Fruit fly (Drosophila melanogaster): ENCODE results near the gene CG15482.

CG15482 gene

DNA sequence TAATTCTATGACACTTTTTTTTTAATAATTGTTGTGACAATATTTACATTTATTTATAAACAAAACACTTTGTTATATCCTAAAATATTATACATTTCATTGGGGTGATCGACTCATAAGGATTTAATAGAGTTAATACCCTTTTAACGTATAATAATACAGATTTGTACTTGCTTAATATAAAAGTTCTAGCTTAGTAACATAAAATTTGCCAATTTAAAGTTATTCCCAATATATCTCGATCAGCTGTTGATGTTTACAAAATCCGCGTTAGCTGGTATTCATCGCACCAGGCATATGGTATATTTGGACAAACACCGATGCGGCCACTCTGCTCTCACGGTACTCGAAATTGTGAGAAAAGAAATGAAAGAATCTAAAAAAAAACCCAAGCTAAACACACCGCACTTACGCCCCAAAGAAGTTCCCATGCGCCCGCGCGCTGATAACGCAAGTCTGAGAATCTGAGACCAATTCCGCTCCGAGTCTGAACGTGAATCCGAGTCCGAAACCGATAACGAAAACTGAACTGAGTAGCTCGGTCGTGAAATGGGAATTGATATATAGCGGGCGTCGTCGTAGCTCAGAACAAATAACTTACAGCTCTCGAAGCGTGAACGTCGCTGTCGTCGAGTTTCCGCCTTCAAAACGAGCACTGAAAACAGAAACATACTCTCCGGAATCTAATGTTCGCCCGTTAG is 8.0 kb downstream of the CG15482 start, which contains the start of gene Pect (continued):
- TF ChIP-seq CkIIα-i1 (GFP tag; IDR thresholded peaks at IDR 0.05) (no peak), Dfd (GFP tag; optimal IDR thresholded peaks at IDR 0.05) (no peak), Hmx (GFP tag; optimal IDR thresholded peaks at IDR 0.05) (no peak), CG4424 (GFP tag; optimal IDR thresholded peaks at IDR 0.05) (no peak), gem (tag; optimal IDR thresholded peaks at IDR 0.05) (no peak), repo (GFP tag; optimal IDR thresholded peaks at IDR 0.05) (no peak), Hr3 (GFP tag; optimal IDR thresholded peaks at IDR 0.05) (peak; percentile 37), CG12104 (GFP tag; optimal IDR thresholded peaks at IDR 0.05) (peak; percentile 8), ind (GFP tag; optimal IDR thresholded peaks at IDR 0.05) (no peak), eyg (GFP tag; optimal IDR thresholded peaks at IDR 0.05) (no peak), CG13287 (GFP tag; IDR thresholded peaks at IDR 0.05; ENCODE audit: partially characterized antibody) (peak; percentile 63), CG18011 (GFP tag; optimal IDR thresholded peaks at IDR 0.05) (peak; percentile 8), CG2202 (tag; optimal IDR thresholded peaks at IDR 0.05) (no peak), sqz (GFP tag; optimal IDR thresholded peaks at IDR 0.05) (no peak), CG1832 (GFP tag; optimal IDR thresholded peaks at IDR 0.05) (no peak), Doc3 (GFP tag; IDR thresholded peaks at IDR 0.05; ENCODE audit: partially characterized antibody) (0 out of 3 replicates have a peak, but pooled peaks have one; percentile 36), rib (GFP tag; IDR thresholded peaks at IDR 0.05) (no peak), CG6175 (GFP tag; IDR thresholded peaks at IDR 0.05) (no peak), gfzf (GFP tag; optimal IDR thresholded peaks at IDR 0.05) (peak; percentile 89), CG11723 (GFP tag; optimal IDR thresholded peaks at IDR 0.05) (no peak), CG10543 (GFP tag; optimal IDR thresholded peaks at IDR 0.05) (peak; percentile 92), Sry-δ (GFP tag; optimal IDR thresholded peaks at IDR 0.05) (peak; percentile 53), CG32772 (GFP tag; IDR thresholded peaks at IDR 0.05) (no peak), CG33213 (GFP tag; optimal IDR thresholded peaks at IDR 0.05) (peak; percentile 0), Atf-2 (GFP tag; optimal IDR thresholded peaks at IDR 0.05) (no peak), CG7745 (tag; optimal IDR thresholded peaks at IDR 0.05) (no peak), zfh2 (GFP tag; optimal IDR thresholded peaks at IDR 0.05) (no peak), ATbp (GFP tag; optimal IDR thresholded peaks at IDR 0.05) (no peak), ranshi (GFP tag; IDR thresholded peaks at IDR 0.05) (peak; percentile 42; the same call in 1 of the 2 replicates), trem (tag; optimal IDR thresholded peaks at IDR 0.05) (peak; percentile 25), Deaf1 (tag; optimal IDR thresholded peaks at IDR 0.05) (peak; percentile 95), HmgD (GFP tag; optimal IDR thresholded peaks at IDR 0.05) (peak; percentile 34), CG7556 (GFP tag; optimal IDR thresholded peaks at IDR 0.05) (no peak), CG12155 (GFP tag; optimal IDR thresholded peaks at IDR 0.05) (peak; percentile 8), CG2875 (GFP tag; optimal IDR thresholded peaks at IDR 0.05) (no peak), shn (GFP tag; optimal IDR thresholded peaks at IDR 0.05) (no peak), CG17359 (tag; optimal IDR thresholded peaks at IDR 0.05) (no peak), fru (optimal IDR thresholded peaks at IDR 0.05) (no peak), Fer1 (GFP tag; optimal IDR thresholded peaks at IDR 0.05) (peak; percentile 66), tll (GFP tag; optimal IDR thresholded peaks at IDR 0.05) (peak in 1 of 2 experiments; percentile 14), CG18476 (GFP tag; optimal IDR thresholded peaks at IDR 0.05) (peak; percentile 19), crc (GFP tag; optimal IDR thresholded peaks at IDR 0.05) (no peak), CG3726 (GFP tag; IDR thresholded peaks at IDR 0.05) (no peak), Trl (optimal IDR thresholded peaks at IDR 0.05) (peak in 1 of 2 experiments; percentile 66), Trl (GFP tag; optimal IDR thresholded peaks at IDR 0.05) (no peak), onecut (GFP tag; IDR thresholded peaks at IDR 0.05) (no peak; the same call in 1 of the 2 replicates), br (optimal IDR thresholded peaks at IDR 0.05) (no peak), CG2199 (GFP tag; IDR thresholded peaks at IDR 0.05) (0 out of 3 replicates have a peak, but pooled peaks have one; percentile 54), CG8765 (GFP tag; IDR thresholded peaks at IDR 0.05) (no peak), Nf-YA (GFP tag; IDR thresholded peaks at IDR 0.05) (no peak), pzg (GFP tag; optimal IDR thresholded peaks at IDR 0.05) (peak; percentile 58)

All from whole organism, embryonic.